Worm (Caenorhabditis elegans) whole organism, L4 larva: ENCODE measurements around the gene K08E7.5.
A peak's percentile ranks its signal among the peaks of the same experiment; 100 is the strongest.

Source experiments
- D1046.2 ChIP-seq: fragments of 200-800 bp; sonication (Bioruptor generic); IDR thresholded peaks from 2 replicates; pipeline ENCODE4 v1.3.6; 2022; ENCODE audit warnings: missing genetic modification characterization, missing compliant biosample characterization
- F26F4.8 ChIP-seq: fragments of 200-800 bp; sonication (Bioruptor generic); conservative IDR thresholded peaks from 2 replicates; pipeline ENCODE4 v1.3.6; 2022; ENCODE audit warnings: missing genetic modification characterization, missing compliant biosample characterization
- F49E8.2 ChIP-seq: sonication (generic microtip); optimal IDR thresholded peaks from 2 replicates; lab custom pipeline; 2016; ENCODE audit warnings: missing compliant biosample characterization, mild to moderate bottlenecking, missing genetic modification characterization, borderline replicate concordance
- T20F7.1 ChIP-seq: fragments of 200-800 bp; sonication (Bioruptor generic); optimal IDR thresholded peaks from 2 replicates; lab custom pipeline; 2018; ENCODE audit warnings: mild to moderate bottlenecking, missing genetic modification characterization, missing compliant biosample characterization
- Y48G9A.11 ChIP-seq: fragments of 200-800 bp; sonication (Bioruptor generic); IDR thresholded peaks from 2 replicates; pipeline ENCODE4 v1.3.6; 2022; ENCODE audit warnings: missing genetic modification reagents, missing genetic modification characterization, missing compliant biosample characterization
- Y75B8A.6 ChIP-seq: fragments of 200-800 bp; sonication (Bioruptor generic); IDR thresholded peaks from 2 replicates; pipeline ENCODE4 v1.3.6; 2022; ENCODE audit warnings: missing genetic modification reagents, missing genetic modification characterization, missing compliant biosample characterization
- ZK546.5 ChIP-seq, 2 experiments: sonication (generic microtip); optimal IDR thresholded peaks; 2 replicates each; lab custom pipeline; 2017; ENCODE audit warnings: missing biosample characterization in 2 of 2, missing genetic modification characterization in 2 of 2
- aly-2 ChIP-seq: sonication (generic microtip); optimal IDR thresholded peaks from 2 replicates; lab custom pipeline; 2018; ENCODE audit warnings: missing biosample characterization, missing genetic modification characterization
- attf-4 ChIP-seq: sonication (generic microtip); optimal IDR thresholded peaks from 3 replicates; lab custom pipeline; 2017; ENCODE audit warnings: missing biosample characterization, missing genetic modification characterization
- ceh-32 ChIP-seq: sonication (generic microtip); optimal IDR thresholded peaks from 2 replicates; lab custom pipeline; 2016; ENCODE audit warnings: mild to moderate bottlenecking, missing genetic modification characterization, missing compliant biosample characterization; ENCODE audit not compliant: poor library complexity
- ceh-62 ChIP-seq: sonication (generic microtip); optimal IDR thresholded peaks from 2 replicates; lab custom pipeline; 2017; ENCODE audit warnings: missing biosample characterization, missing genetic modification characterization
- ces-1 ChIP-seq: fragments of 150-350 bp; sonication (generic microtip); optimal IDR thresholded peaks from 4 replicates; lab custom pipeline; 2014; ENCODE audit warnings: missing biosample characterization, missing genetic modification reagents, missing genetic modification characterization
- daf-16 ChIP-seq, 3 experiments: sonication (generic microtip); optimal IDR thresholded peaks; 2 replicates each; lab custom pipeline; 2016 to 2017; ENCODE audit warnings: missing genetic modification characterization in 3 of 3, missing genetic modification reagents in 3 of 3, mild to moderate bottlenecking in 2 of 3, missing compliant biosample characterization in 2 of 3, missing biosample characterization in 1 of 3, moderate library complexity in 1 of 3
- dpl-1 ChIP-seq: fragments of 150-350 bp; optimal IDR thresholded peaks from 2 replicates; lab custom pipeline; 2014; ENCODE audit warnings: missing biosample characterization, missing genetic modification reagents, missing genetic modification characterization
- dve-1 ChIP-seq: sonication (generic microtip); optimal IDR thresholded peaks from 2 replicates; lab custom pipeline; 2017; ENCODE audit warnings: antibody characterized with exemption, mild to moderate bottlenecking, missing genetic modification characterization, missing compliant biosample characterization; ENCODE audit not compliant: insufficient read depth
- egl-43 ChIP-seq: fragments of 200-800 bp; sonication (Bioruptor generic); IDR thresholded peaks from 2 replicates; pipeline ENCODE4 v1.3.6; 2022; ENCODE audit warnings: missing genetic modification reagents, missing genetic modification characterization, missing compliant biosample characterization
- fkh-10 ChIP-seq: fragments of 150-350 bp; optimal IDR thresholded peaks from 2 replicates; lab custom pipeline; 2014; ENCODE audit warnings: missing biosample characterization, missing genetic modification reagents, missing genetic modification characterization
- gei-8 ChIP-seq: fragments of 200-800 bp; sonication (Bioruptor generic); optimal IDR thresholded peaks from 2 replicates; lab custom pipeline; 2018; ENCODE audit warnings: mild to moderate bottlenecking, missing genetic modification characterization, missing compliant biosample characterization
- hlh-11 ChIP-seq: fragments of 200-800 bp; sonication (Bioruptor generic); optimal IDR thresholded peaks from 2 replicates; lab custom pipeline; 2018; ENCODE audit warnings: mild to moderate bottlenecking, missing genetic modification characterization, missing compliant biosample characterization
- hlh-30 ChIP-seq: sonication (generic microtip); optimal IDR thresholded peaks from 2 replicates; lab custom pipeline; 2017; ENCODE audit warnings: antibody characterized with exemption, mild to moderate bottlenecking, missing genetic modification characterization, missing compliant biosample characterization; ENCODE audit not compliant: insufficient read depth
- hmg-1.1 ChIP-seq: fragments of 200-800 bp; sonication (Bioruptor generic); IDR thresholded peaks from 2 replicates; pipeline ENCODE4 v1.3.6; 2022; ENCODE audit warnings: missing genetic modification reagents, missing genetic modification characterization, missing compliant biosample characterization
- lin-39 ChIP-seq: fragments of 150-350 bp; optimal IDR thresholded peaks from 2 replicates; lab custom pipeline; 2014; ENCODE audit warnings: missing biosample characterization, missing genetic modification reagents, missing genetic modification characterization
- lir-3 ChIP-seq: sonication (generic microtip); optimal IDR thresholded peaks from 2 replicates; lab custom pipeline; 2016; ENCODE audit warnings: mild to moderate bottlenecking, missing genetic modification characterization, missing compliant biosample characterization
- mdl-1 ChIP-seq, 2 experiments: fragments of 150-350 bp in 1 of 2; sonication (generic microtip) in 1 of 2; optimal IDR thresholded peaks; 2 replicates each; lab custom pipeline; 2014 to 2017; ENCODE audit warnings: missing biosample characterization in 2 of 2, missing genetic modification characterization in 2 of 2
- mep-1 ChIP-seq: fragments of 150-350 bp; sonication (generic microtip); optimal IDR thresholded peaks from 3 replicates; lab custom pipeline; 2014; ENCODE audit warnings: missing biosample characterization, missing genetic modification characterization
- mes-2 ChIP-seq: sonication (generic microtip); optimal IDR thresholded peaks from 2 replicates; lab custom pipeline; 2016; ENCODE audit warnings: missing genotype, mild to moderate bottlenecking, missing genetic modification characterization, missing compliant biosample characterization; ENCODE audit not compliant: poor library complexity, severe bottlenecking
- mxl-3 ChIP-seq: fragments of 200-800 bp; sonication (Bioruptor generic); optimal IDR thresholded peaks from 2 replicates; lab custom pipeline; 2018; ENCODE audit warnings: mild to moderate bottlenecking, missing genetic modification characterization, missing compliant biosample characterization
- nhr-102 ChIP-seq: sonication (generic microtip); optimal IDR thresholded peaks from 2 replicates; lab custom pipeline; 2016; ENCODE audit warnings: mild to moderate bottlenecking, missing genetic modification characterization, moderate library complexity, missing compliant biosample characterization
- nhr-11 ChIP-seq: fragments of 150-350 bp; optimal IDR thresholded peaks from 2 replicates; lab custom pipeline; 2014; ENCODE audit warnings: missing biosample characterization, missing genetic modification characterization
- nhr-237 ChIP-seq: sonication (generic microtip); optimal IDR thresholded peaks from 2 replicates; lab custom pipeline; 2017; ENCODE audit warnings: missing biosample characterization, missing genetic modification characterization
- nhr-76 ChIP-seq: fragments of 150-350 bp; optimal IDR thresholded peaks from 2 replicates; lab custom pipeline; 2014; ENCODE audit warnings: missing biosample characterization, missing genetic modification characterization
- nhr-77 ChIP-seq: fragments of 150-350 bp; optimal IDR thresholded peaks from 2 replicates; lab custom pipeline; 2014; ENCODE audit warnings: missing biosample characterization, missing genetic modification characterization
- pha-4 ChIP-seq, 2 experiments: fragments of 150-350 bp in 1 of 2; fragments of 200-800 bp in 1 of 2; sonication (Bioruptor generic) in 1 of 2; IDR thresholded peaks in 1 of 2; optimal IDR thresholded peaks in 1 of 2; 2 replicates each; pipeline versions ENCODE4 v1.3.6 to Lab custom; 2014 to 2022; ENCODE audit warnings: missing genetic modification characterization in 2 of 2, missing genetic modification reagents in 2 of 2, missing biosample characterization in 1 of 2, missing compliant biosample characterization in 1 of 2
- skn-1 ChIP-seq: fragments of 150-350 bp; optimal IDR thresholded peaks from 2 replicates; lab custom pipeline; 2014; ENCODE audit warnings: missing biosample characterization, missing genetic modification characterization
- snpc-1.2 ChIP-seq: fragments of 200-800 bp; sonication (Bioruptor generic); IDR thresholded peaks from 2 replicates; pipeline ENCODE4 v1.3.6; 2022; ENCODE audit warnings: missing genetic modification reagents, missing genetic modification characterization, missing compliant biosample characterization
- spr-1 ChIP-seq: sonication (generic microtip); optimal IDR thresholded peaks from 2 replicates; lab custom pipeline; 2016; ENCODE audit warnings: mild to moderate bottlenecking, missing genetic modification characterization, missing compliant biosample characterization
- unc-130 ChIP-seq: sonication (generic microtip); optimal IDR thresholded peaks from 2 replicates; lab custom pipeline; 2016; ENCODE audit warnings: missing genetic modification reagents, missing genetic modification characterization, missing compliant biosample characterization
- zfp-3 ChIP-seq: fragments of 200-800 bp; sonication (Bioruptor generic); conservative IDR thresholded peaks from 2 replicates; pipeline ENCODE4 v1.3.6; 2022; ENCODE audit warnings: missing genetic modification reagents, missing genetic modification characterization, missing compliant biosample characterization
- zip-2 ChIP-seq: fragments of 150-350 bp; optimal IDR thresholded peaks from 2 replicates; lab custom pipeline; 2014; ENCODE audit warnings: missing biosample characterization, missing genetic modification characterization
- ztf-7 ChIP-seq: fragments of 150-350 bp; optimal IDR thresholded peaks from 2 replicates; lab custom pipeline; 2014; ENCODE audit warnings: missing biosample characterization, missing genetic modification characterization

Gene K08E7.5

ce11 chrIV:12560568-12560967, 12.6 kb upstream of the K08E7.5 start, which contains the start of gene snb-7:
Gene snb-7, plus strand, starts transcription at chrIV:12560868.
- no peak for TF ChIP-seq skn-1 (tag; lab: Kevin White, UChicago)
- no peak for TF ChIP-seq T20F7.1
- no peak for TF ChIP-seq hmg-1.1
- no peak for TF ChIP-seq mep-1
- no peak for TF ChIP-seq zfp-3 (GFP tag; lab: Robert Waterston, UW)
- TF ChIP-seq pha-4 (GFP tag; IDR thresholded peaks at IDR 0.05; lab: Robert Waterston, UW): no peak
- TF ChIP-seq pha-4 (tag; optimal IDR thresholded peaks at IDR 0.05; lab: Kevin White, UChicago): no peak
- TF ChIP-seq nhr-11 (tag; lab: Kevin White, UChicago): no peak
- TF ChIP-seq snpc-1.2: no peak
- no peak for TF ChIP-seq D1046.2 (GFP tag; lab: Robert Waterston, UW)
- TF ChIP-seq nhr-77: no peak
- TF ChIP-seq nhr-102 (tag; lab: Kevin White, UChicago): no peak
- no peak for TF ChIP-seq spr-1 (tag; lab: Kevin White, UChicago)
- no peak for TF ChIP-seq zip-2 (tag; lab: Kevin White, UChicago)
- no peak for TF ChIP-seq ces-1 (GFP tag; lab: Kevin White, UChicago)
- no peak for TF ChIP-seq nhr-76
- TF ChIP-seq lir-3 (tag; lab: Kevin White, UChicago): no peak
- TF ChIP-seq Y48G9A.11 (GFP tag; lab: Robert Waterston, UW): no peak

DNA sequence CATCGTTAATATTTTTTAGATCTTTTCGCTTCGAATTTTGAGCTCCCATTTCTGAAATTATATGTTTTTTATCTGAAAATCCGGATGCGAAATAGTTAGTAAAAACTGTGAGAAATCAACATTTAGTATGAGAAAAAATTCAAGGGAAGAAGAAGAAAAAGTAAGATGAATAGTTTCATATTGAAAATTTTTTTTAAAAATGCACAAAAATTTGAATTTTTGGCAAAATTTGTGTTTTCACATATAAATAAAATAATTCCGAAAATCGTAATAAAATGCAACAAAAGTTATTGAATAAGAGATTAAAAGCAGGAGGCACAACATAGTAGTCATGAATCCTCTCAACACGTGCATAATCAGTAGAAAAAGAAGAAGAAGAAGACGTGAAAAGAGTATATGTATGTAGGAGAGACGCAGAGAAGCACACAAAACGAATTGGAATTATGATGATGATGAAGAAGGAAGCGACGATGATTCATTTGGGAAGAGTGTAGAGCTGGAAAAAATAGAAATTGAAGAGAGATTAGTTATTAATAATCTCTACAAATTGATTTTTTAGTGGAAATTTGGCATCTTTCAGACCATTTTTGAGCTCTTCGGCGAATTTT, 7.1 kb upstream of the K08E7.5 start, which contains the start of gene eak-7:
Gene eak-7, minus strand, starts transcription at position 51 of the 608 bp plus-strand sequence.
- TF ChIP-seq hlh-30 (peak; percentile 19), egl-43 (GFP tag; lab: Robert Waterston, UW) (no peak), ceh-62 (tag; lab: Kevin White, UChicago) (no peak)
- TF ChIP-seq, all 104 proteins: peak for 1

DNA sequence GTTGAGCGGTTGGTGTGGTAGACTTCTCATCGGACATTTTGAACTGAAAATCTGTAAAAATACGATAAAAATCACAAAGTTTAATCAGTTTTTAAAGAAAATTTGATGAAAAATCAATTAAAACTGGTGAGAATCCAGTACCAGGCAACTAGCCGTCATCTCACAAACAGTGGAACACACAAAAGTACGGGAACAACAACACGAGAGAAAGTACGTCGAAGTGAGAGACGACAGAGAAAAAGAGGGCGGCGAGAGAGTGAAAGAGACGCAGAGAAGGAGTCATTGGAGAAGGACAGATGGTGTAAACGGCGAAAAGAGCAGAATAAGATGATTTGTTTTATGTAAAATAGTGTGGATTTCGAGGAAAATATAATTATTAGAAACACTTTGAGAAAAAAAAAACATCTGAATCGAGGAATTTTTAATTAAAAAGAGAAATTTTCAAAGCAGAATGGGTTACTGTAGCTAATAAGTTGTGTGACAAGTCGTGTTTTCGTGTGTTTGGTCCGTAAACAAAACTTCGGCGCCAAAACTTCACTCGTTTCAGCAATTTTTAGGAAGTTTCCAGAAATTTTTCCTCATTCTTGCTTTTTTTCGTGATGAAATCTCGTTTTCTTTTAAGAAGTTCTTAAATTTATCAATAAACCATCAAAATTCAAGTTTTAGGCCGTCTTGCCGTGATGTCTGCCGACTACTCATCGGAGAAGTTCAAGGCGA, 5.8 kb upstream of the K08E7.5 start, which contains the start of the genes hsb-1 and let-99:
Gene hsb-1, minus strand, starts transcription at position 51 of the 717 bp plus-strand sequence.
Gene let-99, plus strand, starts transcription at position 667 of the 717 bp plus-strand sequence.
- TF ChIP-seq hlh-30 (peak; percentile 32), gei-8 (no peak), ztf-7 (tag; lab: Kevin White, UChicago) (peak; percentile 21), F49E8.2 (tag; lab: Kevin White, UChicago) (peak; percentile 40), unc-130 (GFP tag; lab: Kevin White, UChicago) (peak; percentile 65), mdl-1 (tag; optimal IDR thresholded peaks at IDR 0.05; lab: Kevin White, UChicago) (no peak), nhr-102 (tag; lab: Kevin White, UChicago) (no peak), ceh-32 (no peak), mes-2 (peak; percentile 68), pha-4 (GFP tag; IDR thresholded peaks at IDR 0.05; lab: Robert Waterston, UW) (no peak), pha-4 (tag; optimal IDR thresholded peaks at IDR 0.05; lab: Kevin White, UChicago) (peak; percentile 19), lin-39 (tag; lab: Kevin White, UChicago) (no peak), aly-2 (tag; lab: Kevin White, UChicago) (no peak), fkh-10 (GFP tag; lab: Kevin White, UChicago) (no peak), nhr-11 (tag; lab: Kevin White, UChicago) (no peak), dpl-1 (GFP tag; lab: Kevin White, UChicago) (peak; percentile 44), T20F7.1 (no peak), hmg-1.1 (peak; percentile 34; the same call in 1 of the 2 replicates), hlh-11 (tag; lab: Kevin White, UChicago) (peak; percentile 44), snpc-1.2 (0 out of 2 replicates have a peak, but pooled peaks have one; percentile 61), egl-43 (GFP tag; lab: Robert Waterston, UW) (no peak), attf-4 (tag; lab: Kevin White, UChicago) (no peak), dve-1 (no peak), mxl-3 (GFP tag; lab: Kevin White, UChicago) (no peak), zip-2 (tag; lab: Kevin White, UChicago) (no peak), Y75B8A.6 (GFP tag; lab: Robert Waterston, UW) (no peak), daf-16 (GFP tag; optimal IDR thresholded peaks at IDR 0.05; lab: Kevin White, UChicago) (no peak), daf-16 (tag; optimal IDR thresholded peaks at IDR 0.05; lab: Kevin White, UChicago) (peak; percentile 87), nhr-237 (no peak), ZK546.5 (tag; optimal IDR thresholded peaks at IDR 0.05; lab: Kevin White, UChicago) (no peak), F26F4.8 (GFP tag; lab: Robert Waterston, UW) (no peak)
